Worm (Caenorhabditis elegans): Measurements from ENCODE around the gene bath-47.

- TF ChIP-seq lin-15B (tag; optimal IDR thresholded peaks at IDR 0.05) (no peak), nhr-10 (tag; optimal IDR thresholded peaks at IDR 0.05) (no peak), dmd-6 (GFP tag; IDR thresholded peaks at IDR 0.05) (no peak), dmd-8 (GFP tag; IDR thresholded peaks at IDR 0.05) (no peak), Y75B8A.6 (GFP tag; IDR thresholded peaks at IDR 0.05) (no peak), daf-12 (tag; optimal IDR thresholded peaks at IDR 0.05) (no peak), unc-39 (tag; optimal IDR thresholded peaks at IDR 0.05) (no peak), zfp-2 (tag; optimal IDR thresholded peaks at IDR 0.05) (no peak)
Observed at ce11 chrII:1621180-1621579, 19.6 kb downstream of the bath-47 start, which contains the start of gene fbxa-158.

Measured in whole organism, L4 larva.